Fruit fly (Drosophila melanogaster) whole organism, embryonic: ENCODE results near the gene Eig71Ed.

Experiments
- Bdp1 ChIP-seq: fragments of 200-800 bp; sonication (Bioruptor generic); optimal IDR thresholded peaks from 3 replicates; lab custom pipeline; 2016; ENCODE audit warnings: missing biosample characterization, missing genetic modification characterization
- Blimp-1 ChIP-seq: fragments of 200-800 bp; sonication (Bioruptor generic); optimal IDR thresholded peaks from 3 replicates; lab custom pipeline; 2018; ENCODE audit warnings: missing biosample characterization, missing genetic modification characterization, mild to moderate bottlenecking, moderate library complexity, missing genetic modification reagents
- CG10321 ChIP-seq: fragments of 200-800 bp; sonication (Bioruptor generic); IDR thresholded peaks from 2 replicates; pipeline ENCODE4 v1.3.6; 2022; ENCODE audit warnings: missing biosample characterization, missing genetic modification characterization
- CG10654 ChIP-seq: fragments of 200-800 bp; sonication (Bioruptor generic); optimal IDR thresholded peaks from 2 replicates; lab custom pipeline; 2016; ENCODE audit warnings: missing biosample characterization, missing genetic modification characterization
- CG11398 ChIP-seq: fragments of 200-800 bp; sonication (Bioruptor generic); optimal IDR thresholded peaks from 2 replicates; lab custom pipeline; 2016; ENCODE audit warnings: missing biosample characterization, missing genetic modification characterization
- CG11504 ChIP-seq: fragments of 200-800 bp; sonication (Bioruptor generic); optimal IDR thresholded peaks from 3 replicates; lab custom pipeline; 2019; ENCODE audit warnings: missing biosample characterization, mild to moderate bottlenecking, missing genetic modification characterization, moderate library complexity
- CG1233 ChIP-seq: fragments of 200-800 bp; sonication (Bioruptor generic); optimal IDR thresholded peaks from 4 replicates; lab custom pipeline; 2018; ENCODE audit warnings: missing biosample characterization, mild to moderate bottlenecking, missing genetic modification characterization
- CG14710 ChIP-seq: fragments of 200-800 bp; sonication (Bioruptor generic); optimal IDR thresholded peaks from 3 replicates; lab custom pipeline; 2019; ENCODE audit warnings: missing biosample characterization, mild to moderate bottlenecking, missing genetic modification characterization, moderate library complexity
- CG15073 ChIP-seq: fragments of 200-800 bp; sonication (Bioruptor generic); optimal IDR thresholded peaks from 2 replicates; lab custom pipeline; 2016; ENCODE audit warnings: missing biosample characterization, missing genetic modification characterization
- CG15269 ChIP-seq: fragments of 200-800 bp; sonication (Bioruptor generic); optimal IDR thresholded peaks from 2 replicates; lab custom pipeline; 2018; ENCODE audit warnings: missing biosample characterization, mild to moderate bottlenecking, missing genetic modification characterization, moderate library complexity
- CG17802 ChIP-seq: fragments of 200-800 bp; sonication (Bioruptor generic); optimal IDR thresholded peaks from 2 replicates; lab custom pipeline; 2018; ENCODE audit warnings: missing biosample characterization, mild to moderate bottlenecking, missing genetic modification characterization, moderate library complexity
- CG17912 ChIP-seq: fragments of 200-800 bp; sonication (Bioruptor generic); optimal IDR thresholded peaks from 2 replicates; lab custom pipeline; 2018; ENCODE audit warnings: missing biosample characterization, mild to moderate bottlenecking, missing genetic modification characterization
- CG18011 ChIP-seq: fragments of 200-800 bp; sonication (Bioruptor generic); optimal IDR thresholded peaks from 2 replicates; lab custom pipeline; 2017; ENCODE audit warnings: missing biosample characterization, missing genetic modification characterization, mild to moderate bottlenecking, moderate library complexity, missing genotype
- CG2120 ChIP-seq: fragments of 200-800 bp; sonication (Bioruptor generic); optimal IDR thresholded peaks from 3 replicates; lab custom pipeline; 2016; ENCODE audit warnings: missing biosample characterization, missing genetic modification characterization
- CG30020 ChIP-seq: fragments of 200-800 bp; optimal IDR thresholded peaks from 2 replicates; lab custom pipeline; 2019; ENCODE audit warnings: missing biosample characterization, mild to moderate bottlenecking, missing genetic modification characterization, moderate library complexity
- CG3407 ChIP-seq: fragments of 200-800 bp; sonication (Bioruptor generic); optimal IDR thresholded peaks from 2 replicates; lab custom pipeline; 2018; ENCODE audit warnings: missing biosample characterization, mild to moderate bottlenecking, missing genetic modification characterization
- CG4820 ChIP-seq: fragments of 200-800 bp; sonication (Bioruptor generic); optimal IDR thresholded peaks from 3 replicates; lab custom pipeline; 2016; ENCODE audit warnings: missing biosample characterization, missing genetic modification characterization
- CG7372 ChIP-seq: fragments of 200-800 bp; sonication (Bioruptor generic); IDR thresholded peaks from 2 replicates; pipeline ENCODE4 v1.3.6; 2022; ENCODE audit warnings: missing biosample characterization, missing genetic modification characterization
- CTCF ChIP-seq: fragments of 200-800 bp; sonication (Bioruptor generic); optimal IDR thresholded peaks from 2 replicates; lab custom pipeline; 2017; ENCODE audit warnings: missing biosample characterization, mild to moderate bottlenecking, missing genetic modification characterization, moderate library complexity
- Dad ChIP-seq: fragments of 200-800 bp; sonication (Bioruptor generic); optimal IDR thresholded peaks from 3 replicates; lab custom pipeline; 2016; ENCODE audit warnings: missing biosample characterization, missing genetic modification characterization
- HLH54F ChIP-seq: fragments of 200-800 bp; sonication (Bioruptor generic); optimal IDR thresholded peaks from 3 replicates; lab custom pipeline; 2016; ENCODE audit warnings: missing biosample characterization, missing genetic modification characterization
- Hr51 ChIP-seq, 2 experiments: fragments of 200-800 bp; sonication (Bioruptor generic); optimal IDR thresholded peaks; 2 replicates in 1 of 2; 3 replicates in 1 of 2; lab custom pipeline; 2016 to 2018; ENCODE audit warnings: missing biosample characterization in 2 of 2, missing genetic modification characterization in 2 of 2, mild to moderate bottlenecking in 1 of 2, moderate library complexity in 1 of 2
- MTF-1 ChIP-seq: fragments of 200-800 bp; sonication (Bioruptor generic); optimal IDR thresholded peaks from 2 replicates; lab custom pipeline; 2018; ENCODE audit warnings: missing biosample characterization, mild to moderate bottlenecking, missing genetic modification characterization, borderline replicate concordance
- Med ChIP-seq: fragments of 200-800 bp; sonication (Bioruptor generic); peaks from one replicate; lab custom pipeline; 2016; ENCODE audit warnings: missing biosample characterization, missing genetic modification characterization, mild to moderate bottlenecking, inconsistent platforms, moderate library complexity
- Neu2 ChIP-seq: fragments of 200-800 bp; sonication (Bioruptor generic); optimal IDR thresholded peaks from 3 replicates; lab custom pipeline; 2016; ENCODE audit warnings: missing biosample characterization, missing genetic modification characterization, borderline replicate concordance
- Ravus ChIP-seq: fragments of 200-800 bp; sonication (Bioruptor generic); IDR thresholded peaks from 2 replicates; pipeline ENCODE4 v1.3.6; 2022; ENCODE audit warnings: missing biosample characterization, missing genetic modification characterization
- Sox102F ChIP-seq: fragments of 200-800 bp; sonication (Bioruptor generic); optimal IDR thresholded peaks from 2 replicates; lab custom pipeline; 2018; ENCODE audit warnings: missing biosample characterization, mild to moderate bottlenecking, missing genetic modification characterization, moderate library complexity
- Xrp1 ChIP-seq: fragments of 200-800 bp; sonication (Bioruptor generic); IDR thresholded peaks from 2 replicates; pipeline ENCODE4 v1.3.6; 2022; ENCODE audit warnings: missing biosample characterization, missing genetic modification characterization
- az2 ChIP-seq: fragments of 200-800 bp; sonication (Bioruptor generic); optimal IDR thresholded peaks from 3 replicates; lab custom pipeline; 2016; ENCODE audit warnings: missing biosample characterization, missing genetic modification characterization
- chm ChIP-seq: fragments of 200-800 bp; sonication (Bioruptor generic); IDR thresholded peaks from 2 replicates; pipeline ENCODE4 v1.3.6; 2022; ENCODE audit warnings: missing biosample characterization, missing genetic modification characterization
- ci ChIP-seq: fragments of 200-800 bp; sonication (Bioruptor generic); IDR thresholded peaks from 3 replicates; pipeline ENCODE4 v1.3.6; 2022; ENCODE audit warnings: missing biosample characterization, missing genetic modification characterization
- crp ChIP-seq, 2 experiments: fragments of 200-800 bp; sonication (Bioruptor generic); optimal IDR thresholded peaks; 2 replicates in 1 of 2; 3 replicates in 1 of 2; lab custom pipeline; 2017; ENCODE audit warnings: missing biosample characterization in 2 of 2, missing genetic modification characterization in 2 of 2, mild to moderate bottlenecking in 1 of 2, moderate library complexity in 1 of 2
- danr ChIP-seq: fragments of 200-800 bp; sonication (Bioruptor generic); IDR thresholded peaks from 2 replicates; pipeline ENCODE4 v1.3.6; 2022; ENCODE audit warnings: missing biosample characterization, missing genetic modification characterization
- dati ChIP-seq: fragments of 200-800 bp; sonication (Bioruptor generic); IDR thresholded peaks from 2 replicates; pipeline ENCODE4 v1.3.6; 2022; ENCODE audit warnings: missing biosample characterization, missing genetic modification characterization
- dmrt99B ChIP-seq: fragments of 200-800 bp; sonication (Bioruptor generic); optimal IDR thresholded peaks from 2 replicates; lab custom pipeline; 2018; ENCODE audit warnings: missing biosample characterization, mild to moderate bottlenecking, missing genetic modification characterization, moderate library complexity
- eyg ChIP-seq: fragments of 200-800 bp; sonication (Bioruptor generic); optimal IDR thresholded peaks from 3 replicates; lab custom pipeline; 2016; ENCODE audit warnings: missing biosample characterization, missing genetic modification characterization
- fd64A ChIP-seq: fragments of 200-800 bp; sonication (Bioruptor generic); optimal IDR thresholded peaks from 3 replicates; lab custom pipeline; 2018; ENCODE audit warnings: missing biosample characterization, mild to moderate bottlenecking, missing genetic modification characterization
- ham ChIP-seq: fragments of 200-800 bp; sonication (Bioruptor generic); IDR thresholded peaks from 2 replicates; pipeline ENCODE4 v1.3.6; 2022; ENCODE audit warnings: missing biosample characterization, missing genetic modification characterization
- jing ChIP-seq: fragments of 200-800 bp; sonication (Bioruptor generic); optimal IDR thresholded peaks from 2 replicates; lab custom pipeline; 2018; ENCODE audit warnings: missing biosample characterization, mild to moderate bottlenecking, missing genetic modification characterization
- lilli ChIP-seq: fragments of 200-800 bp; sonication (Bioruptor generic); optimal IDR thresholded peaks from 3 replicates; lab custom pipeline; 2016; ENCODE audit warnings: missing biosample characterization, missing genetic modification characterization
- lmd ChIP-seq: fragments of 200-800 bp; sonication (Bioruptor generic); IDR thresholded peaks from 2 replicates; pipeline ENCODE4 v1.3.6; 2022; ENCODE audit warnings: missing biosample characterization, missing genetic modification characterization
- lola ChIP-seq, 3 experiments: fragments of >200 bp in 2 of 3; fragments of 200-800 bp in 1 of 3; sonication (Bioruptor generic) in 1 of 3; optimal IDR thresholded peaks; 2 replicates each; lab custom pipeline; 2017 to 2019; ENCODE audit warnings: missing biosample characterization in 3 of 3, missing genetic modification characterization in 3 of 3, mild to moderate bottlenecking in 1 of 3, moderate library complexity in 1 of 3
- lov ChIP-seq, 2 experiments: fragments of 200-800 bp in 1 of 2; fragments of >200 bp in 1 of 2; sonication (Bioruptor generic) in 1 of 2; IDR thresholded peaks in 1 of 2; optimal IDR thresholded peaks in 1 of 2; 2 replicates in 1 of 2; 3 replicates in 1 of 2; pipeline versions ENCODE4 v1.3.6 to Lab custom; 2017 to 2022; ENCODE audit warnings: missing biosample characterization in 1 of 2, missing genetic modification characterization in 1 of 2
- oc ChIP-seq: fragments of 200-800 bp; sonication (Bioruptor generic); optimal IDR thresholded peaks from 2 replicates; lab custom pipeline; 2018; ENCODE audit warnings: missing biosample characterization, mild to moderate bottlenecking, missing genetic modification characterization, moderate library complexity
- phol ChIP-seq: fragments of 200-800 bp; sonication (Bioruptor generic); optimal IDR thresholded peaks from 3 replicates; lab custom pipeline; 2018; ENCODE audit warnings: missing biosample characterization, mild to moderate bottlenecking, missing genetic modification characterization, moderate library complexity
- pros ChIP-seq: fragments of 200-800 bp; sonication (Bioruptor generic); optimal IDR thresholded peaks from 3 replicates; lab custom pipeline; 2019; ENCODE audit warnings: missing biosample characterization, mild to moderate bottlenecking, missing genetic modification characterization, moderate library complexity
- row ChIP-seq: fragments of 200-800 bp; sonication (Bioruptor generic); IDR thresholded peaks from 3 replicates; pipeline ENCODE4 v1.3.6; 2022; ENCODE audit warnings: missing biosample characterization, missing genetic modification characterization
- sima ChIP-seq: fragments of 200-800 bp; sonication (Bioruptor generic); optimal IDR thresholded peaks from 2 replicates; lab custom pipeline; 2016; ENCODE audit warnings: missing biosample characterization, missing genetic modification characterization
- wdn ChIP-seq: fragments of 200-800 bp; sonication (Bioruptor generic); IDR thresholded peaks from 2 replicates; pipeline ENCODE4 v1.3.6; 2022; ENCODE audit warnings: missing biosample characterization, missing genetic modification characterization
- zen ChIP-seq: fragments of 200-800 bp; sonication (Bioruptor generic); optimal IDR thresholded peaks from 3 replicates; lab custom pipeline; 2018; ENCODE audit warnings: missing biosample characterization, mild to moderate bottlenecking, missing genetic modification characterization, moderate library complexity

Gene Eig71Ed

DNA sequence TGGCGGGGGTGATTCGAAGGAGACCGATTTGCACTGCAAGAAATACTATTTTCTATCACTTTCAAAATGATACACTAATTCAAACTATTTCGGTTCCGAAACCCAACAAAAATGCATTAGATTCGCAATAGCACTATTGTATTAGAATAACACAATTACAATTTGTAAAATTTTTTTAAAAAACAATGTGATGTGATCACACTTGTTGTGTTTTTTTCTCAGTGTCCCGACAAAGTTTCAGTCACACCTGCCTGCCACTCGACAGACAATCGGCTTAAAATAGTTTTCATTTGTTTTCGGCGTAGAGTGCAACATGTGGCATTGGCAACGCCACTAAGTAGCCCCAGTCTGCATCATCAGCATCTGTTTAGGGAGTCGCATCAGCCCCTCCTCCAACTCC lies 22.8 kb downstream of the Eig71Ed start (continued):
- TF ChIP-seq lov (optimal IDR thresholded peaks at IDR 0.05; lab: Kevin White, UChicago) (no peak), lov (GFP tag; IDR thresholded peaks at IDR 0.05; lab: Robert Waterston, UW) (no peak), pros (GFP tag; lab: Kevin White, UChicago) (no peak), CG15269 (peak; percentile 5), Ravus (GFP tag; lab: Robert Waterston, UW) (no peak), crp (GFP tag; optimal IDR thresholded peaks at IDR 0.05; lab: Kevin White, UChicago) (no peak), Dad (no peak), CG17912 (GFP tag; lab: Kevin White, UChicago) (no peak), zen (tag; lab: Kevin White, UChicago) (peak; percentile 82), CG11398 (GFP tag; lab: Kevin White, UChicago) (no peak), dati (GFP tag; lab: Robert Waterston, UW) (0 out of 2 replicates have a peak, but pooled peaks have one; percentile 32), az2 (GFP tag; lab: Kevin White, UChicago) (peak; percentile 78), danr (GFP tag; lab: Robert Waterston, UW) (no peak), CG18011 (GFP tag; lab: Kevin White, UChicago) (no peak), CG10654 (GFP tag; lab: Kevin White, UChicago) (peak; percentile 62), lilli (GFP tag; lab: Kevin White, UChicago) (peak; percentile 26), CG7372 (0 out of 2 replicates have a peak, but pooled peaks have one; percentile 21), CG30020 (tag; lab: Kevin White, UChicago) (peak; percentile 17), sima (GFP tag; lab: Kevin White, UChicago) (no peak), chm (GFP tag; lab: Robert Waterston, UW) (peak; percentile 74; the same call in 1 of the 2 replicates), Neu2 (no peak), lmd (GFP tag; lab: Robert Waterston, UW) (peak; percentile 50; the same call in 1 of the 2 replicates), MTF-1 (GFP tag; lab: Kevin White, UChicago) (peak; percentile 29), CTCF (GFP tag; lab: Kevin White, UChicago) (no peak), oc (tag; lab: Kevin White, UChicago) (peak; percentile 68), fd64A (peak; percentile 56), dmrt99B (peak; percentile 56), jing (peak; percentile 50), CG1233 (GFP tag; lab: Kevin White, UChicago) (peak; percentile 61), eyg (GFP tag; lab: Kevin White, UChicago) (no peak)
- TF ChIP-seq, all 482 proteins: peak for 237

DNA sequence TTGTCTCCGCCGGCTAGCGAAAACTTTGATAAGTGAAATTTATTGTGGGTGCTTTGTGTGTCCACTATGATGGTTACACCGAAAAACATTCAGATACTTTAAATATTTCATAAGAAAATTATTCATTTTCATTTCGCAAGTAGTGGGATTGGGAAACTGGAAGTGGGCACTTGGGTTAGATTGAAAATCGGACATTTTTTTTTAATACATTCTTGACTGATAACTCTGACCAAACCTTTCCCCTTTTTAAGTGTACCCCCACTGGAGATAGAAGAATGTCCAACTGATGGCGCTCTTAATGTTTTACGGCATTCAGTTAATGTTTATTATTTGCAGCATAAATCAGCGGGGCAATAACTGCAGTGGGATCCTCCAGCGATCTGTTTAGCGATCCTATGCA lies 25.3 kb downstream of the Eig71Ed start:
- TF ChIP-seq CG14710 (tag; lab: Kevin White, UChicago), result peak; percentile 6
- 0 out of 2 replicates have a peak, but pooled peaks have one; percentile 5 for TF ChIP-seq CG10321 (GFP tag; lab: Robert Waterston, UW)
- TF ChIP-seq CG2120, result peak; percentile 18
- peak; percentile 1 for TF ChIP-seq dmrt99B
- peak; percentile 25 for TF ChIP-seq Blimp-1 (GFP tag; lab: Kevin White, UChicago)
- peak; percentile 4 for TF ChIP-seq az2 (GFP tag; lab: Kevin White, UChicago)
- TF ChIP-seq Med (GFP tag; lab: Kevin White, UChicago), result peak; percentile 37
- peak; percentile 32 for TF ChIP-seq CG11504 (tag; lab: Kevin White, UChicago)
- no peak for TF ChIP-seq lola (GFP tag; optimal IDR thresholded peaks at IDR 0.05; lab: Kevin White, UChicago)
- peak; percentile 56; the same call in 1 of the 3 replicates for TF ChIP-seq ci
- peak in 1 of 2 experiments; percentile 10 for TF ChIP-seq Hr51 (GFP tag; optimal IDR thresholded peaks at IDR 0.05; lab: Kevin White, UChicago)
- TF ChIP-seq Sox102F (GFP tag; lab: Kevin White, UChicago), result peak; percentile 32
- TF ChIP-seq CG17802, result no peak
- TF ChIP-seq CG3407 (GFP tag; lab: Kevin White, UChicago), result no peak
- no peak for TF ChIP-seq wdn (GFP tag; lab: Robert Waterston, UW)
- TF ChIP-seq Bdp1, result no peak
- 0 out of 2 replicates have a peak, but pooled peaks have one; percentile 21 for TF ChIP-seq Xrp1 (GFP tag; lab: Robert Waterston, UW)
- TF ChIP-seq row (GFP tag; lab: Robert Waterston, UW), result peak; percentile 46; the same call in 2 of the 3 replicates
- TF ChIP-seq ham, result no peak
- peak; percentile 7 for TF ChIP-seq CG4820 (GFP tag; lab: Kevin White, UChicago)
- TF ChIP-seq HLH54F (GFP tag; lab: Kevin White, UChicago), result no peak
- TF ChIP-seq CG15073 (GFP tag; lab: Kevin White, UChicago), result no peak
- peak; percentile 12 for TF ChIP-seq CG15269
- TF ChIP-seq phol (tag; lab: Kevin White, UChicago), result peak; percentile 18
